Fruit fly (Drosophila melanogaster) whole organism, wandering third instar larva: ENCODE data around the gene Ugt302K1.

Experiments
- CG32264 ChIP-seq: fragments of 200-800 bp; sonication (Bioruptor generic); optimal IDR thresholded peaks from 2 replicates; lab custom pipeline; 2016; ENCODE audit warnings: missing biosample characterization, missing genetic modification characterization
- CG9705 ChIP-seq: fragments of 200-800 bp; sonication (Bioruptor generic); optimal IDR thresholded peaks from 2 replicates; lab custom pipeline; 2018; ENCODE audit warnings: missing biosample characterization, mild to moderate bottlenecking, missing genetic modification characterization
- CrebA ChIP-seq: fragments of 200-800 bp; sonication (Bioruptor generic); optimal IDR thresholded peaks from 2 replicates; lab custom pipeline; 2016; ENCODE audit warnings: missing biosample characterization, mild to moderate bottlenecking, missing genetic modification characterization, borderline replicate concordance
- Dif ChIP-seq: fragments of 200-275, 200-300 bp; sonication (Bioruptor generic); optimal IDR thresholded peaks from 2 replicates; lab custom pipeline; 2018; ENCODE audit warnings: missing biosample characterization, missing genetic modification characterization; ENCODE audit not compliant: partially characterized antibody
- HLH106 ChIP-seq: fragments of 200-800 bp; optimal IDR thresholded peaks from 3 replicates; lab custom pipeline; 2019; ENCODE audit warnings: missing biosample characterization, mild to moderate bottlenecking, missing genetic modification characterization, moderate library complexity
- Hnf4 ChIP-seq: fragments of 200-800 bp; sonication (Bioruptor generic); optimal IDR thresholded peaks from 2 replicates; lab custom pipeline; 2016; ENCODE audit warnings: missing biosample characterization, mild to moderate bottlenecking, missing genetic modification characterization
- Hr78 ChIP-seq: fragments of >200 bp; optimal IDR thresholded peaks from 2 replicates; lab custom pipeline; 2017; ENCODE audit warnings: missing biosample characterization, missing genetic modification characterization
- Hr83 ChIP-seq: fragments of 200-300 bp; sonication (Bioruptor generic); optimal IDR thresholded peaks from 2 replicates; lab custom pipeline; 2016; ENCODE audit warnings: missing biosample characterization, mild to moderate bottlenecking, missing genetic modification characterization, moderate library complexity; ENCODE audit not compliant: poor library complexity, severe bottlenecking
- Jra ChIP-seq: sonication (Bioruptor generic); optimal IDR thresholded peaks from 2 replicates; lab custom pipeline; 2016; ENCODE audit warnings: missing biosample characterization, missing genetic modification characterization
- OdsH ChIP-seq: fragments of 200-800 bp; sonication (Bioruptor generic); optimal IDR thresholded peaks from 2 replicates; lab custom pipeline; 2016; ENCODE audit warnings: missing biosample characterization, mild to moderate bottlenecking, missing genetic modification characterization
- Rel ChIP-seq, 2 experiments: fragments of 200-800 bp; sonication (Bioruptor generic) in 1 of 2; optimal IDR thresholded peaks; 2 replicates in 1 of 2; 3 replicates in 1 of 2; lab custom pipeline; 2016 to 2019; ENCODE audit warnings: mild to moderate bottlenecking in 2 of 2, missing biosample characterization in 2 of 2, missing genetic modification characterization in 2 of 2, moderate library complexity in 1 of 2
- Sp1 ChIP-seq: fragments of 200-800 bp; sonication (Bioruptor generic); optimal IDR thresholded peaks from 3 replicates; lab custom pipeline; 2019; ENCODE audit warnings: missing biosample characterization, mild to moderate bottlenecking, missing genetic modification characterization, moderate library complexity
- Vsx2 ChIP-seq: fragments of 200-300, 225-300 bp; sonication (Bioruptor generic); optimal IDR thresholded peaks from 2 replicates; lab custom pipeline; 2018; ENCODE audit warnings: missing biosample characterization, missing genetic modification characterization; ENCODE audit not compliant: partially characterized antibody
- br ChIP-seq: fragments of 200-800 bp; sonication (Bioruptor generic); optimal IDR thresholded peaks from 2 replicates; lab custom pipeline; 2016; ENCODE audit warnings: missing biosample characterization, missing genetic modification characterization
- brk ChIP-seq: fragments of 200-800 bp; sonication (Bioruptor generic); optimal IDR thresholded peaks from 2 replicates; lab custom pipeline; 2016; ENCODE audit warnings: missing biosample characterization, mild to moderate bottlenecking, missing genetic modification characterization
- dl ChIP-seq, 2 experiments: fragments of 175-275, 200-275 bp in 1 of 2; fragments of 200-275 bp in 1 of 2; sonication (Bioruptor generic); optimal IDR thresholded peaks; lab custom pipeline; 2018; ENCODE audit warnings: mild to moderate bottlenecking in 2 of 2, missing biosample characterization in 2 of 2, missing genetic modification characterization in 2 of 2, moderate library complexity in 2 of 2; ENCODE audit not compliant: partially characterized antibody in 2 of 2, insufficient read depth in 1 of 2
- dmrt93B ChIP-seq: fragments of 200-800 bp; sonication (Bioruptor generic); optimal IDR thresholded peaks from 2 replicates; lab custom pipeline; 2018; ENCODE audit warnings: missing biosample characterization, mild to moderate bottlenecking, missing genetic modification characterization
- dsf ChIP-seq: sonication (Bioruptor generic); optimal IDR thresholded peaks from 2 replicates; lab custom pipeline; 2016; ENCODE audit warnings: missing biosample characterization, missing genetic modification characterization, borderline replicate concordance
- ey ChIP-seq: fragments of 200-800 bp; sonication (Bioruptor generic); optimal IDR thresholded peaks from 2 replicates; lab custom pipeline; 2016; ENCODE audit warnings: missing biosample characterization, missing genetic modification characterization
- foxo ChIP-seq, 2 experiments: fragments of 200-800 bp; sonication (Bioruptor generic); optimal IDR thresholded peaks; 2 replicates in 1 of 2; 3 replicates in 1 of 2; lab custom pipeline; 2016 to 2017; ENCODE audit warnings: missing biosample characterization in 2 of 2, missing genetic modification characterization in 2 of 2
- fru ChIP-seq: fragments of 200-800 bp; sonication (Bioruptor generic); optimal IDR thresholded peaks from 3 replicates; lab custom pipeline; 2016; ENCODE audit warnings: missing biosample characterization, mild to moderate bottlenecking, missing genetic modification characterization
- h ChIP-seq: fragments of 200-800 bp; sonication (Bioruptor generic); optimal IDR thresholded peaks from 3 replicates; lab custom pipeline; 2016; ENCODE audit warnings: missing biosample characterization, mild to moderate bottlenecking, missing genetic modification characterization
- pan ChIP-seq: fragments of >200 bp; optimal IDR thresholded peaks from 2 replicates; lab custom pipeline; 2017
- psq ChIP-seq: fragments of 200-800 bp; sonication (Bioruptor generic); optimal IDR thresholded peaks from 3 replicates; lab custom pipeline; 2017; ENCODE audit warnings: missing biosample characterization, mild to moderate bottlenecking, missing genetic modification characterization, moderate library complexity
- rgr ChIP-seq: fragments of 200-800 bp; sonication (Bioruptor generic); optimal IDR thresholded peaks from 3 replicates; lab custom pipeline; 2016; ENCODE audit warnings: missing biosample characterization, mild to moderate bottlenecking, missing genetic modification characterization
- sage ChIP-seq: fragments of 200-800 bp; sonication (Bioruptor generic); optimal IDR thresholded peaks from 2 replicates; lab custom pipeline; 2016; ENCODE audit warnings: missing biosample characterization, mild to moderate bottlenecking, missing genetic modification characterization
- sv ChIP-seq: fragments of 200-800 bp; sonication (Bioruptor generic); optimal IDR thresholded peaks from 3 replicates; lab custom pipeline; 2016; ENCODE audit warnings: missing biosample characterization, missing genetic modification characterization
- tai ChIP-seq: sonication (Bioruptor generic); optimal IDR thresholded peaks from 2 replicates; lab custom pipeline; 2016; ENCODE audit warnings: missing biosample characterization, missing genetic modification characterization
- woc ChIP-seq: sonication (Bioruptor generic); optimal IDR thresholded peaks from 2 replicates; lab custom pipeline; 2016; ENCODE audit warnings: missing biosample characterization, mild to moderate bottlenecking, missing genetic modification characterization

Gene Ugt302K1

DNA sequence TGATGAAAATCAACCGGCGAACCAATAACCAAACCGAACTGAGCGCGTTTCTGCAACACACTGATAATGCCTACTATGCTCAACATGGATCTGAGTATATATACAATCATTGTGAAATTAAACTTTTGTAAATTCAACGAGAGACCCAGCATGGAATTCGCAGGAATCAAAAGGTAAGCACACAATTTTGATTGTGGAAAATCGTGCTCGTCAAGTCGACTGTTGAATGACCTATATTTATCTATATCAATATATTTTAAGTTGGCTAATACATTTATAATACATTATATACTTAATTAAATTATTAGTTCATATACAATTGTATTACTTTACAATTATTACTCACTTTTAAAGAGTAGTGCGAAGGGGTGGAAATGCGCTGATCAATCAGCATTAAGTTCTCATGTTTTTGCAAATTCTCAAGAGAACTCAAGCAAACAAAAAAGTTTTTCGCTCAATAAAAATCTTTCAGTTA lies at the start of gene Ugt302K1:
Ugt302K1 (minus strand) TSS at position 51 of the 475 bp plus-strand sequence.
- TF ChIP-seq woc (peak; percentile 15), foxo (GFP tag; optimal IDR thresholded peaks at IDR 0.05; lab: Kevin White, UChicago) (peak in 1 of 2 experiments; percentile 73), Rel (GFP tag; optimal IDR thresholded peaks at IDR 0.05; lab: Kevin White, UChicago) (peak; percentile 46), Rel (tag; optimal IDR thresholded peaks at IDR 0.05; lab: Kevin White, UChicago) (no peak), CG9705 (GFP tag; lab: Kevin White, UChicago) (no peak), HLH106 (peak; percentile 73), Hr78 (no peak), dmrt93B (peak; percentile 57), Vsx2 (GFP tag; lab: Kevin White, UChicago) (no peak), h (GFP tag; lab: Kevin White, UChicago) (peak; percentile 71), Sp1 (GFP tag; lab: Kevin White, UChicago) (peak; percentile 62), Jra (GFP tag; lab: Kevin White, UChicago) (no peak), pan (no peak), rgr (GFP tag; lab: Kevin White, UChicago) (peak; percentile 63), Dif (GFP tag; lab: Kevin White, UChicago) (no peak), fru (peak; percentile 54), psq (peak; percentile 40), sage (GFP tag; lab: Kevin White, UChicago) (peak; percentile 54), OdsH (peak; percentile 60)

DNA sequence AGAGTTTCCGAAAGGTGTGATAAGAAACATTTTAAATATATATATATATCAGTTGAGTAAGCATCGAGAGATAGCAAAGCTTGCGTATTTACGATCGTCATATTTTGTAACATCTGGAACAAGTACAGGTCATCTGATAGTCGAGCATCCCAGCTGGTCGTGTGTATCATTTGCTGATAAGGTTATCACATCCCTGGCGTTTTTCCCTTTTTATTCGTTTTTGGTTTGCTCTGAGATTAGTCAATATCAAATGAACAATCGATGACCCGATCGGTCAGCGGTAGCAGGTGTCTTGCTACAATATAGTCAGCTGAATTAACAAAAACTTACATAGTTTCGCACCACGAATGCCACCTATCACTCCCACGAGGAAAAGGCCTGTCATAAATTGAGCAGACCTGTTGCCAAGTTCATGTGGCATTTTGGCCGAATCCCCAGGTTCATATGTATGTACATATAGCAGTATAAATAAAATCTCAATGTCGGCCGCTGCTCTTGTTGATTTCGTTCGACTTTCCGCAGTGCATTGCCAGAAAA lies 47.3 kb upstream of the Ugt302K1 start:
- TF ChIP-seq foxo (GFP tag; optimal IDR thresholded peaks at IDR 0.05; lab: Kevin White, UChicago) (peak; percentile 39 to 81), dsf (GFP tag; lab: Kevin White, UChicago) (no peak), HLH106 (peak; percentile 65), sv (GFP tag; lab: Kevin White, UChicago) (peak; percentile 39), rgr (GFP tag; lab: Kevin White, UChicago) (peak; percentile 86), psq (peak; percentile 74), br (GFP tag; lab: Kevin White, UChicago) (peak; percentile 56), ey (GFP tag; lab: Kevin White, UChicago) (peak; percentile 69), brk (GFP tag; lab: Kevin White, UChicago) (peak; percentile 86), dl (GFP tag; optimal IDR thresholded peaks at IDR 0.05; lab: Kevin White, UChicago; ENCODE audit: insufficient read depth in 1 of 2, partially characterized antibody in 2 of 2) (no peak), h (GFP tag; lab: Kevin White, UChicago) (peak; percentile 85), pan (peak; percentile 61), Vsx2 (GFP tag; lab: Kevin White, UChicago) (no peak), CrebA (GFP tag; lab: Kevin White, UChicago) (no peak), woc (peak; percentile 53), Rel (GFP tag; optimal IDR thresholded peaks at IDR 0.05; lab: Kevin White, UChicago) (peak; percentile 77), Rel (tag; optimal IDR thresholded peaks at IDR 0.05; lab: Kevin White, UChicago) (peak; percentile 42), dmrt93B (peak; percentile 32), CG32264 (peak; percentile 55), Hr78 (no peak), sage (GFP tag; lab: Kevin White, UChicago) (peak; percentile 80), Hnf4 (GFP tag; lab: Kevin White, UChicago) (peak; percentile 50), OdsH (peak; percentile 85), fru (peak; percentile 76), Sp1 (GFP tag; lab: Kevin White, UChicago) (peak; percentile 74)
- TF ChIP-seq, all 38 proteins: peak for 19

DNA sequence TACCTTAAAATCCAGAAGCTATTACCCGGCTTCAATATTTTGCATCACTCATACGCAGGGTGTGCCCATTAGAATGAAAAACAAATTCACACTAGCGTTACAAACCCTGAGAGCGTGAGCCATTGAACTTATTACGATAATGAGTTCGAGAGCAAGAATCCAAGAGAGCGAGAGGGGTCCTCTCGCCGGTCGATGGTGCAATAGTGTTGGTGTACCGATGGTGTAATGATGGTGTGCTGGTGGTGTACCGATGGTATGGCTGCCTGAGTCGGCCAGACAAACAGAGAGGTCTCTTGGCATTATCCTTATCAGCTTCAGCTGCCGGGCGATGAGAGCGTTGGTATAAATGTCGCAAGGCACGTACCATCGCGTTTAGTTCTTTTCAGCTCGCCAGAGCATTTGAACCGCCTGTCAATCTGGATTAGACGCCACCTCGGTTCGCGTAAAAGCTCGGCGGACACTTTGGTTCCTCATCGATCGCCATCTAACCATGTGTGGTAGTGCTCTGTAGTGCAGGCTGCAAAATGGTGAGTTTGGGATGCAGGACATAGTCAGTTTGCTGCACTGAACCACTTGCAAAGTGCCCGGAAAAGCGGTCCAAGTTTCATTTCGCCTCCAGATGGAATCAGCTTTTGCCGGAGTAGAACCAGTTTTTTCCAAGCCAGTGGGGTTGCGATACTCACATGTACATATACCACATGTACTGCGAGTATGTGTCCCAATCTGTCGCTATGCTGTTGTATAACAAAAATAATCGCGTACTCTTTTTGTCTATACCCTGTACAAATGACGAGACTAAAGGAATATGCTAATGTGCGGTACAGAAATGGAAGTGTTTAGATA lies 46.6 kb upstream of the Ugt302K1 start:
- TF ChIP-seq h (GFP tag; lab: Kevin White, UChicago) = no peak
- TF ChIP-seq tai = no peak
- no peak for TF ChIP-seq Jra (GFP tag; lab: Kevin White, UChicago)
- no peak for TF ChIP-seq CrebA (GFP tag; lab: Kevin White, UChicago)
- no peak for TF ChIP-seq dmrt93B
- TF ChIP-seq Hr83 (GFP tag; lab: Kevin White, UChicago) = peak; percentile 21
- TF ChIP-seq Dif (GFP tag; lab: Kevin White, UChicago) = peak; percentile 83
- peak; percentile 48 to 81 for TF ChIP-seq dl (GFP tag; optimal IDR thresholded peaks at IDR 0.05; lab: Kevin White, UChicago; ENCODE audit: insufficient read depth in 1 of 2, partially characterized antibody in 2 of 2)
- TF ChIP-seq HLH106 = no peak
